Fruit fly (Drosophila melanogaster) whole organism, wandering third instar larva: ENCODE results near the gene CG7367.

ENCODE experiments used
- Abd-B ChIP-seq: fragments of >200 bp; optimal IDR thresholded peaks from 2 replicates; lab custom pipeline; 2017; ENCODE audit warnings: missing biosample characterization, missing genetic modification characterization
- CG32264 ChIP-seq: fragments of 200-800 bp; sonication (Bioruptor generic); optimal IDR thresholded peaks from 2 replicates; lab custom pipeline; 2016; ENCODE audit warnings: missing biosample characterization, missing genetic modification characterization
- CrebA ChIP-seq: fragments of 200-800 bp; sonication (Bioruptor generic); optimal IDR thresholded peaks from 2 replicates; lab custom pipeline; 2016; ENCODE audit warnings: missing biosample characterization, mild to moderate bottlenecking, missing genetic modification characterization, borderline replicate concordance
- Dfd ChIP-seq: fragments of >200 bp; optimal IDR thresholded peaks from 2 replicates; lab custom pipeline; 2017; ENCODE audit warnings: missing biosample characterization, missing genetic modification characterization
- Dif ChIP-seq: fragments of 200-275, 200-300 bp; sonication (Bioruptor generic); optimal IDR thresholded peaks from 2 replicates; lab custom pipeline; 2018; ENCODE audit warnings: missing biosample characterization, missing genetic modification characterization; ENCODE audit not compliant: partially characterized antibody
- GATAd ChIP-seq: sonication (Bioruptor generic); optimal IDR thresholded peaks from 2 replicates; lab custom pipeline; 2016; ENCODE audit warnings: missing biosample characterization, missing genetic modification characterization
- HLH106 ChIP-seq: fragments of 200-800 bp; optimal IDR thresholded peaks from 3 replicates; lab custom pipeline; 2019; ENCODE audit warnings: missing biosample characterization, mild to moderate bottlenecking, missing genetic modification characterization, moderate library complexity
- Hnf4 ChIP-seq: fragments of 200-800 bp; sonication (Bioruptor generic); optimal IDR thresholded peaks from 2 replicates; lab custom pipeline; 2016; ENCODE audit warnings: missing biosample characterization, mild to moderate bottlenecking, missing genetic modification characterization
- Hr78 ChIP-seq: fragments of >200 bp; optimal IDR thresholded peaks from 2 replicates; lab custom pipeline; 2017; ENCODE audit warnings: missing biosample characterization, missing genetic modification characterization
- Hr83 ChIP-seq: fragments of 200-300 bp; sonication (Bioruptor generic); optimal IDR thresholded peaks from 2 replicates; lab custom pipeline; 2016; ENCODE audit warnings: missing biosample characterization, mild to moderate bottlenecking, missing genetic modification characterization, moderate library complexity; ENCODE audit not compliant: poor library complexity, severe bottlenecking
- Jra ChIP-seq: sonication (Bioruptor generic); optimal IDR thresholded peaks from 2 replicates; lab custom pipeline; 2016; ENCODE audit warnings: missing biosample characterization, missing genetic modification characterization
- Mio ChIP-seq: sonication (Bioruptor generic); optimal IDR thresholded peaks from 2 replicates; lab custom pipeline; 2016; ENCODE audit warnings: missing biosample characterization, missing genetic modification characterization
- Myc ChIP-seq: fragments of >200 bp; optimal IDR thresholded peaks from 2 replicates; lab custom pipeline; 2017
- N ChIP-seq: fragments of >200 bp; optimal IDR thresholded peaks from 2 replicates; lab custom pipeline; 2018; ENCODE audit warnings: missing biosample characterization, missing external identifiers, missing genetic modification characterization
- OdsH ChIP-seq: fragments of 200-800 bp; sonication (Bioruptor generic); optimal IDR thresholded peaks from 2 replicates; lab custom pipeline; 2016; ENCODE audit warnings: missing biosample characterization, mild to moderate bottlenecking, missing genetic modification characterization
- Rel ChIP-seq, 2 experiments: fragments of 200-800 bp; sonication (Bioruptor generic) in 1 of 2; optimal IDR thresholded peaks; 2 replicates in 1 of 2; 3 replicates in 1 of 2; lab custom pipeline; 2016 to 2019; ENCODE audit warnings: mild to moderate bottlenecking in 2 of 2, missing biosample characterization in 2 of 2, missing genetic modification characterization in 2 of 2, moderate library complexity in 1 of 2
- Sp1 ChIP-seq: fragments of 200-800 bp; sonication (Bioruptor generic); optimal IDR thresholded peaks from 3 replicates; lab custom pipeline; 2019; ENCODE audit warnings: missing biosample characterization, mild to moderate bottlenecking, missing genetic modification characterization, moderate library complexity
- Vsx2 ChIP-seq: fragments of 200-300, 225-300 bp; sonication (Bioruptor generic); optimal IDR thresholded peaks from 2 replicates; lab custom pipeline; 2018; ENCODE audit warnings: missing biosample characterization, missing genetic modification characterization; ENCODE audit not compliant: partially characterized antibody
- br ChIP-seq: fragments of 200-800 bp; sonication (Bioruptor generic); optimal IDR thresholded peaks from 2 replicates; lab custom pipeline; 2016; ENCODE audit warnings: missing biosample characterization, missing genetic modification characterization
- dl ChIP-seq, 2 experiments: fragments of 175-275, 200-275 bp in 1 of 2; fragments of 200-275 bp in 1 of 2; sonication (Bioruptor generic); optimal IDR thresholded peaks; lab custom pipeline; 2018; ENCODE audit warnings: mild to moderate bottlenecking in 2 of 2, missing biosample characterization in 2 of 2, missing genetic modification characterization in 2 of 2, moderate library complexity in 2 of 2; ENCODE audit not compliant: partially characterized antibody in 2 of 2, insufficient read depth in 1 of 2
- dmrt93B ChIP-seq: fragments of 200-800 bp; sonication (Bioruptor generic); optimal IDR thresholded peaks from 2 replicates; lab custom pipeline; 2018; ENCODE audit warnings: missing biosample characterization, mild to moderate bottlenecking, missing genetic modification characterization
- dsf ChIP-seq: sonication (Bioruptor generic); optimal IDR thresholded peaks from 2 replicates; lab custom pipeline; 2016; ENCODE audit warnings: missing biosample characterization, missing genetic modification characterization, borderline replicate concordance
- ey ChIP-seq: fragments of 200-800 bp; sonication (Bioruptor generic); optimal IDR thresholded peaks from 2 replicates; lab custom pipeline; 2016; ENCODE audit warnings: missing biosample characterization, missing genetic modification characterization
- foxo ChIP-seq, 2 experiments: fragments of 200-800 bp; sonication (Bioruptor generic); optimal IDR thresholded peaks; 2 replicates in 1 of 2; 3 replicates in 1 of 2; lab custom pipeline; 2016 to 2017; ENCODE audit warnings: missing biosample characterization in 2 of 2, missing genetic modification characterization in 2 of 2
- fru ChIP-seq: fragments of 200-800 bp; sonication (Bioruptor generic); optimal IDR thresholded peaks from 3 replicates; lab custom pipeline; 2016; ENCODE audit warnings: missing biosample characterization, mild to moderate bottlenecking, missing genetic modification characterization
- h ChIP-seq: fragments of 200-800 bp; sonication (Bioruptor generic); optimal IDR thresholded peaks from 3 replicates; lab custom pipeline; 2016; ENCODE audit warnings: missing biosample characterization, mild to moderate bottlenecking, missing genetic modification characterization
- jim ChIP-seq: fragments of 175-275, 200-325 bp; sonication (Bioruptor generic); optimal IDR thresholded peaks from 2 replicates; lab custom pipeline; 2016; ENCODE audit warnings: missing biosample characterization, mild to moderate bottlenecking, missing genetic modification characterization
- lola ChIP-seq: fragments of >200 bp; optimal IDR thresholded peaks from 2 replicates; lab custom pipeline; 2017; ENCODE audit warnings: missing biosample characterization, missing genetic modification characterization
- pan ChIP-seq: fragments of >200 bp; optimal IDR thresholded peaks from 2 replicates; lab custom pipeline; 2017
- psq ChIP-seq: fragments of 200-800 bp; sonication (Bioruptor generic); optimal IDR thresholded peaks from 3 replicates; lab custom pipeline; 2017; ENCODE audit warnings: missing biosample characterization, mild to moderate bottlenecking, missing genetic modification characterization, moderate library complexity
- sage ChIP-seq: fragments of 200-800 bp; sonication (Bioruptor generic); optimal IDR thresholded peaks from 2 replicates; lab custom pipeline; 2016; ENCODE audit warnings: missing biosample characterization, mild to moderate bottlenecking, missing genetic modification characterization
- woc ChIP-seq: sonication (Bioruptor generic); optimal IDR thresholded peaks from 2 replicates; lab custom pipeline; 2016; ENCODE audit warnings: missing biosample characterization, mild to moderate bottlenecking, missing genetic modification characterization

The CG7367 gene

dm6 chr2L:8031588-8031987 lies 8.0 kb downstream of the CG7367 start:
- peak; percentile 40 for TF ChIP-seq psq (GFP tag; lab: Kevin White, UChicago)
- TF ChIP-seq Hr83 (GFP tag; lab: Kevin White, UChicago), result no peak
- no peak for TF ChIP-seq fru (GFP tag; lab: Kevin White, UChicago)
- TF ChIP-seq Dif (GFP tag; lab: Kevin White, UChicago), result peak; percentile 67
- peak in 1 of 2 experiments; percentile 56 for TF ChIP-seq dl (GFP tag; optimal IDR thresholded peaks at IDR 0.05; lab: Kevin White, UChicago; ENCODE audit: insufficient read depth in 1 of 2, partially characterized antibody in 2 of 2)
- no peak for TF ChIP-seq dmrt93B (GFP tag; lab: Kevin White, UChicago)
- TF ChIP-seq Hnf4 (GFP tag; lab: Kevin White, UChicago), result peak; percentile 6

- no peak for TF ChIP-seq OdsH
- TF ChIP-seq Hr78 (GFP tag; lab: Kevin White, UChicago), result no peak
- TF ChIP-seq GATAd (GFP tag; lab: Kevin White, UChicago), result no peak
- TF ChIP-seq sage (GFP tag; lab: Kevin White, UChicago), result no peak
- TF ChIP-seq h (GFP tag; lab: Kevin White, UChicago), result peak; percentile 23
- TF ChIP-seq Abd-B (GFP tag; lab: Kevin White, UChicago), result no peak
- TF ChIP-seq CG32264 (GFP tag; lab: Kevin White, UChicago), result no peak
- TF ChIP-seq dmrt93B (GFP tag; lab: Kevin White, UChicago), result no peak
- TF ChIP-seq Jra (GFP tag; lab: Kevin White, UChicago), result no peak
- no peak for TF ChIP-seq dl (GFP tag; optimal IDR thresholded peaks at IDR 0.05; lab: Kevin White, UChicago; ENCODE audit: insufficient read depth in 1 of 2, partially characterized antibody in 2 of 2)
- peak; percentile 43 for TF ChIP-seq Sp1 (GFP tag; lab: Kevin White, UChicago)
- no peak for TF ChIP-seq pan (lab: Kevin White, UChicago)
- TF ChIP-seq HLH106 (tag; lab: Kevin White, UChicago), result no peak
- TF ChIP-seq CrebA (GFP tag; lab: Kevin White, UChicago), result no peak
- peak; percentile 35 for TF ChIP-seq N (GFP tag; lab: Kevin White, UChicago)
- no peak for TF ChIP-seq Myc (lab: Kevin White, UChicago)
- TF ChIP-seq Dif (GFP tag; lab: Kevin White, UChicago), result peak; percentile 62
- TF ChIP-seq psq (GFP tag; lab: Kevin White, UChicago), result no peak
- TF ChIP-seq Dfd (GFP tag; lab: Kevin White, UChicago), result no peak
- peak; percentile 54 for TF ChIP-seq lola (GFP tag; lab: Kevin White, UChicago)
- TF ChIP-seq Vsx2 (GFP tag; lab: Kevin White, UChicago), result no peak
- TF ChIP-seq Hr83 (GFP tag; lab: Kevin White, UChicago), result no peak
- no peak for TF ChIP-seq foxo (GFP tag; optimal IDR thresholded peaks at IDR 0.05; lab: Kevin White, UChicago)
- TF ChIP-seq woc (GFP tag; lab: Kevin White, UChicago), result no peak
- TF ChIP-seq Rel (GFP tag; optimal IDR thresholded peaks at IDR 0.05; lab: Kevin White, UChicago), result no peak
- TF ChIP-seq Rel (tag; optimal IDR thresholded peaks at IDR 0.05; lab: Kevin White, UChicago), result peak; percentile 72
Measured at dm6 chr2L:8030693-8031210, 8.8 kb downstream of the CG7367 start, which contains the start of gene Cka. TSS of gene Cka (plus strand) at chr2L:8030721.

DNA sequence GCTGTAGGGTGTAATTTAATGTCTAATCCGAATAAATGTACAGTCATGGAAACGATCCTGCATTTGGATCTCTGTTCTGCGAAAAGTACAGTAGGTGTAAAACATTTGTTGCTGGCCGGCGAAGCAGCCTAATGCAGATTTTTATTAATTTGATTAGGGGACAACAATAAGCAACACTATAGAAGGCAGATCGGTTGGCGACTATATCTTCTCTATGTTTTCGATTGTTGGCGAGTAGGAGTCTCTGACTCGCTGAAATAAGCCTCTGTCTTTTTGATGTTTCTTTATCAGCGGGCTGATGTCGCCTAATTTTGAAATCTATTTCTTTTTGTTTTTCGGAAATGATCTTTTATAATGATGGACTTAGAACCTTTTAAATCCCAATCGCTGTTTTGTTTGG lies 9.5 kb downstream of the CG7367 start:
- no peak for TF ChIP-seq fru (GFP tag; lab: Kevin White, UChicago)
- TF ChIP-seq Jra (GFP tag; lab: Kevin White, UChicago), result no peak
- no peak for TF ChIP-seq dsf (GFP tag; lab: Kevin White, UChicago)
- TF ChIP-seq Vsx2 (GFP tag; lab: Kevin White, UChicago), result no peak
- TF ChIP-seq Rel (GFP tag; optimal IDR thresholded peaks at IDR 0.05; lab: Kevin White, UChicago), result no peak
- no peak for TF ChIP-seq Rel (tag; optimal IDR thresholded peaks at IDR 0.05; lab: Kevin White, UChicago)
- no peak for TF ChIP-seq br (GFP tag; lab: Kevin White, UChicago)
- no peak for TF ChIP-seq Mio
- TF ChIP-seq jim, result no peak
- no peak for TF ChIP-seq ey (GFP tag; lab: Kevin White, UChicago)
- no peak for TF ChIP-seq Dfd (GFP tag; lab: Kevin White, UChicago)
